Worm (Caenorhabditis elegans) whole organism, L3 larva: ENCODE measurements around the gene K08F11.1.
"Not testable (repeated sequence)": the region's sequence is repeated elsewhere in the genome, so short reads cannot be mapped to it uniquely, and the experiment has no call there.

Source experiments
- R02D3.7 ChIP-seq: fragments of 150-350 bp; optimal IDR thresholded peaks from 2 replicates; lab custom pipeline; 2014; ENCODE audit warnings: missing biosample characterization, missing genetic modification characterization
- ZK546.5 ChIP-seq: sonication (generic microtip); optimal IDR thresholded peaks from 2 replicates; lab custom pipeline; 2017; ENCODE audit warnings: missing biosample characterization, missing genetic modification characterization
- aly-2 ChIP-seq: fragments of 150-350 bp; optimal IDR thresholded peaks from 2 replicates; lab custom pipeline; 2014; ENCODE audit warnings: missing biosample characterization, missing genetic modification characterization
- ama-1 ChIP-seq: fragments of 150-350 bp; optimal IDR thresholded peaks from 2 replicates; lab custom pipeline; 2018
- ceh-9 ChIP-seq: sonication (generic microtip); optimal IDR thresholded peaks from 2 replicates; lab custom pipeline; 2018; ENCODE audit warnings: missing biosample characterization, missing genetic modification characterization
- egl-5 ChIP-seq: fragments of 150-350 bp; optimal IDR thresholded peaks from 2 replicates; lab custom pipeline; 2017; ENCODE audit warnings: missing biosample characterization, missing genetic modification reagents, missing genetic modification characterization, inconsistent platforms
- hmg-11 ChIP-seq: sonication (generic microtip); optimal IDR thresholded peaks from 2 replicates; lab custom pipeline; 2016; ENCODE audit warnings: missing genetic modification characterization, missing compliant biosample characterization
- jun-1 ChIP-seq: fragments of 150-350 bp; optimal IDR thresholded peaks from 2 replicates; lab custom pipeline; 2014; ENCODE audit warnings: missing biosample characterization, missing genetic modification reagents, missing genetic modification characterization
- lin-39 ChIP-seq: fragments of 150-350 bp; optimal IDR thresholded peaks from 2 replicates; lab custom pipeline; 2018; ENCODE audit warnings: missing biosample characterization, missing genetic modification reagents, missing genetic modification characterization
- nhr-11 ChIP-seq: fragments of 150-350 bp; optimal IDR thresholded peaks from 2 replicates; lab custom pipeline; 2014; ENCODE audit warnings: missing biosample characterization, missing genetic modification characterization
- nhr-237 ChIP-seq: fragments of 150-350 bp; optimal IDR thresholded peaks from 2 replicates; lab custom pipeline; 2014; ENCODE audit warnings: missing biosample characterization, missing genetic modification characterization
- nhr-28 ChIP-seq: fragments of 150-350 bp; optimal IDR thresholded peaks from 2 replicates; lab custom pipeline; 2014; ENCODE audit warnings: missing biosample characterization, missing genetic modification characterization
- nhr-67 ChIP-seq: fragments of 150-350 bp; optimal IDR thresholded peaks from 2 replicates; lab custom pipeline; 2014; ENCODE audit warnings: missing biosample characterization, missing genetic modification characterization
- sea-2 ChIP-seq: fragments of 150-350 bp; sonication (generic microtip); optimal IDR thresholded peaks from 4 replicates; lab custom pipeline; 2014; ENCODE audit warnings: missing biosample characterization, missing genetic modification reagents, missing genetic modification characterization

DNA sequence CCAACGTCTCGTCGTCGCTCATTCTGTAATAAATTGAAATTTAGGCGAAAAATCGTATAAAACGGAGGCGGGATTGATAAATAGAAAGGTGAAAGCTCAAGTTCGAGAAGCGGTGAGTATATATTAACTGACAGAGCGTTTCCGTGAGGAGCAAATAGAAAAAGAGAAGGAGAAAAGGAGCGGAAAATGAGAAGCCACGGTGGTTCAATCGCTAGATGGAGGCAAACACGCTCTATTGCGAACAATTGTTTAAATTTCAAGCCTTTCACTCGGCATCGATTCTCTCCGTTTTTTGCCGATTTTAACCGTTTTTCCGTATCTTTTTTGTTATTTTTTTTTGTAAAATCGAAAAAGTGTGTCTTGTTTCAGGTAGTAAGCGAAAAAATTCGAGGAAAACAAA is 8.9 kb upstream of the K08F11.1 start, which contains the start of gene miro-1:
- not testable (repeated sequence) for TF ChIP-seq nhr-67; ama-1; nhr-28 (tag; lab: Kevin White, UChicago); aly-2 (tag; lab: Kevin White, UChicago); R02D3.7 (tag; lab: Kevin White, UChicago); lin-39; nhr-11 (tag; lab: Kevin White, UChicago); ZK546.5 (tag; lab: Kevin White, UChicago); hmg-11 (tag; lab: Kevin White, UChicago); nhr-237 (tag; lab: Kevin White, UChicago); sea-2; egl-5; ceh-9 (tag; lab: Kevin White, UChicago); jun-1 (tag; lab: Kevin White, UChicago)
